Worm (Caenorhabditis elegans) whole organism, L4/young adult: Measurements from ENCODE around the gene R06F6.14.

Experiments used
- W03F9.2 ChIP-seq: fragments of 150-350 bp; optimal IDR thresholded peaks from 2 replicates; lab custom pipeline; 2014; ENCODE audit warnings: missing biosample characterization, missing genetic modification characterization
- dao-5 ChIP-seq: sonication (generic microtip); optimal IDR thresholded peaks from 2 replicates; lab custom pipeline; 2016; ENCODE audit warnings: missing genotype, missing genetic modification characterization, moderate library complexity, missing compliant biosample characterization

ce11 chrII:10849903-10850302 lies 40.8 kb downstream of the R06F6.14 start, which contains the start of gene M106.2:
- no peak for TF ChIP-seq W03F9.2 (tag; lab: Kevin White, UChicago)
- no peak for TF ChIP-seq dao-5 (tag; lab: Kevin White, UChicago)
